Worm (Caenorhabditis elegans) whole organism, mixed stage, embryonic: Measurements from ENCODE around the gene nlp-31.

Experiments used
- bed-3 ChIP-seq: fragments of 200-800 bp; sonication (Bioruptor generic); optimal IDR thresholded peaks from 3 replicates; lab custom pipeline; 2018; ENCODE audit warnings: mild to moderate bottlenecking, missing genetic modification characterization, moderate library complexity, missing compliant biosample characterization
- blmp-1 ChIP-seq: fragments of 150-350 bp; optimal IDR thresholded peaks from 2 replicates; lab custom pipeline; 2014; ENCODE audit warnings: missing biosample characterization, missing genetic modification characterization
- ceh-43 ChIP-seq: fragments of 200-800 bp; sonication (Bioruptor generic); optimal IDR thresholded peaks from 2 replicates; lab custom pipeline; 2018; ENCODE audit warnings: mild to moderate bottlenecking, missing genetic modification characterization, moderate library complexity, missing compliant biosample characterization
- ceh-83 ChIP-seq: fragments of 200-800 bp; sonication (Bioruptor generic); optimal IDR thresholded peaks from 2 replicates; lab custom pipeline; 2018; ENCODE audit warnings: mild to moderate bottlenecking, missing genetic modification characterization, missing compliant biosample characterization
- ces-1 ChIP-seq: fragments of 150-350 bp; optimal IDR thresholded peaks from 2 replicates; lab custom pipeline; 2014; ENCODE audit warnings: missing biosample characterization, missing genetic modification reagents, missing genetic modification characterization
- cnd-1 ChIP-seq: fragments of 200-800 bp; sonication (Bioruptor generic); optimal IDR thresholded peaks from 2 replicates; lab custom pipeline; 2018; ENCODE audit warnings: mild to moderate bottlenecking, missing genetic modification characterization, missing compliant biosample characterization
- drap-1 ChIP-seq: fragments of 200-800 bp; sonication (Bioruptor generic); optimal IDR thresholded peaks from 3 replicates; lab custom pipeline; 2018; ENCODE audit warnings: mild to moderate bottlenecking, missing genetic modification characterization, missing compliant biosample characterization
- elt-1 ChIP-seq: sonication (generic microtip); optimal IDR thresholded peaks from 2 replicates; lab custom pipeline; 2017; ENCODE audit warnings: missing genetic modification characterization, mild to moderate bottlenecking, missing compliant biosample characterization, antibody characterized with exemption, moderate library complexity, borderline replicate concordance; ENCODE audit not compliant: insufficient read depth
- elt-3 ChIP-seq: fragments of 150-350 bp; optimal IDR thresholded peaks from 2 replicates; lab custom pipeline; 2014; ENCODE audit warnings: missing biosample characterization, missing genetic modification characterization
- ham-2 ChIP-seq: fragments of 200-800 bp; sonication (Bioruptor generic); optimal IDR thresholded peaks from 2 replicates; lab custom pipeline; 2018; ENCODE audit warnings: mild to moderate bottlenecking, missing genetic modification characterization, missing compliant biosample characterization
- hlh-1 ChIP-seq: fragments of 150-350 bp; optimal IDR thresholded peaks from 2 replicates; lab custom pipeline; 2014; ENCODE audit warnings: missing biosample characterization, missing genetic modification reagents, missing genetic modification characterization
- lin-13 ChIP-seq: fragments of 150-350 bp; optimal IDR thresholded peaks from 2 replicates; lab custom pipeline; 2014; ENCODE audit warnings: missing biosample characterization, missing genetic modification characterization
- lin-32 ChIP-seq: fragments of 200-800 bp; sonication (Bioruptor generic); optimal IDR thresholded peaks from 2 replicates; lab custom pipeline; 2018; ENCODE audit warnings: mild to moderate bottlenecking, missing genetic modification characterization, missing compliant biosample characterization
- lsy-2 ChIP-seq: fragments of 150-350 bp; optimal IDR thresholded peaks from 2 replicates; lab custom pipeline; 2014; ENCODE audit warnings: missing biosample characterization, missing genetic modification characterization
- mab-5 ChIP-seq: fragments of 150-350 bp; optimal IDR thresholded peaks from 2 replicates; lab custom pipeline; 2014; ENCODE audit warnings: missing biosample characterization, missing genetic modification characterization
- mep-1 ChIP-seq: fragments of 150-350 bp; optimal IDR thresholded peaks from 2 replicates; lab custom pipeline; 2017; ENCODE audit warnings: missing biosample characterization, missing genetic modification reagents, missing genetic modification characterization, inconsistent platforms
- mls-2 ChIP-seq: sonication (generic microtip); optimal IDR thresholded peaks from 2 replicates; lab custom pipeline; 2016; ENCODE audit warnings: mild to moderate bottlenecking, missing genetic modification characterization, moderate library complexity, missing compliant biosample characterization
- nhr-12 ChIP-seq: fragments of 150-350 bp; optimal IDR thresholded peaks from 2 replicates; lab custom pipeline; 2014; ENCODE audit warnings: missing biosample characterization, missing genetic modification characterization
- nhr-2 ChIP-seq: fragments of 150-350 bp; optimal IDR thresholded peaks from 2 replicates; lab custom pipeline; 2014; ENCODE audit warnings: missing biosample characterization, missing genetic modification characterization
- nhr-237 ChIP-seq: fragments of 150-350 bp; optimal IDR thresholded peaks from 2 replicates; lab custom pipeline; 2014; ENCODE audit warnings: missing biosample characterization, missing genetic modification characterization
- nhr-28 ChIP-seq: fragments of 150-350 bp; optimal IDR thresholded peaks from 2 replicates; lab custom pipeline; 2014; ENCODE audit warnings: missing biosample characterization, missing genetic modification characterization
- nhr-76 ChIP-seq: sonication (generic microtip); optimal IDR thresholded peaks from 2 replicates; lab custom pipeline; 2017; ENCODE audit warnings: missing biosample characterization, missing genetic modification characterization
- sem-2 ChIP-seq: fragments of 200-800 bp; sonication (Bioruptor generic); optimal IDR thresholded peaks from 2 replicates; lab custom pipeline; 2018; ENCODE audit warnings: mild to moderate bottlenecking, missing genetic modification characterization, missing compliant biosample characterization
- snpc-4 ChIP-seq: fragments of 150-350 bp; optimal IDR thresholded peaks from 2 replicates; lab custom pipeline; 2014; ENCODE audit warnings: missing biosample characterization, missing genetic modification characterization
- sptf-1 ChIP-seq: sonication (generic microtip); optimal IDR thresholded peaks from 2 replicates; lab custom pipeline; 2017; ENCODE audit warnings: mild to moderate bottlenecking, missing genetic modification characterization, moderate library complexity, missing compliant biosample characterization
- tbx-8 ChIP-seq: fragments of 200-800 bp; sonication (Bioruptor generic); optimal IDR thresholded peaks from 2 replicates; lab custom pipeline; 2018; ENCODE audit warnings: mild to moderate bottlenecking, missing genetic modification characterization, moderate library complexity, missing compliant biosample characterization
- unc-39 ChIP-seq: fragments of 150-350 bp; optimal IDR thresholded peaks from 2 replicates; lab custom pipeline; 2014; ENCODE audit warnings: missing biosample characterization, missing genetic modification characterization
- unc-62 ChIP-seq: fragments of 150-350 bp; optimal IDR thresholded peaks from 2 replicates; lab custom pipeline; 2014; ENCODE audit warnings: missing biosample characterization, missing genetic modification reagents, missing genetic modification characterization
- zip-8 ChIP-seq: fragments of 150-350 bp; optimal IDR thresholded peaks from 2 replicates; lab custom pipeline; 2014; ENCODE audit warnings: missing biosample characterization, missing genetic modification characterization
- ztf-11 ChIP-seq: fragments of 150-350 bp; optimal IDR thresholded peaks from 2 replicates; lab custom pipeline; 2014; ENCODE audit warnings: missing biosample characterization, missing genetic modification characterization

The nlp-31 gene

DNA sequence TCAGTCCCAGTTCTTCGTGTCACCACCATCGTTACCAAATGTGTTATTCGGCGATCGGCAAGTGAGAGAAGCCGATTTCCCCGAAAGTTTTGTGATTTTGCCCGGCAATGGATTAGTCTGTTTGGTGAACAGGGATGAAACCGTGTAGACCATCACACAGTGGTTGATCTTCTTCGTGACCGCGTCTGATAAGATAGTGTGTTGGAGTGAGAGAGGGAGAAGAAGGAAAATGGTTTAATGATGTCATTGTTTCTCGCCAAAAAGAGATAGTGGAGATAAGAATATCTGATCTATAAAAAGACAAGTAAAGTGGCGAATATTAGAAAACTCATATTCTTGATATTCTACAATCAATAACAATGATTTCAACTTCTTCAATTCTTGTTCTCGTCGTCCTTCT, at the start of gene nlp-31:
Gene nlp-31, plus strand, starts transcription at position 237 of the 400 bp plus-strand sequence.
- TF ChIP-seq nhr-76 (tag; lab: Kevin White, UChicago), result no peak
- no peak for TF ChIP-seq unc-39 (tag; lab: Kevin White, UChicago)
- TF ChIP-seq mls-2, result no peak
- peak; percentile 15 for TF ChIP-seq nhr-237
- no peak for TF ChIP-seq nhr-2 (tag; lab: Kevin White, UChicago)
- TF ChIP-seq ceh-43 (GFP tag; lab: Kevin White, UChicago), result no peak
- no peak for TF ChIP-seq lsy-2
- no peak for TF ChIP-seq ces-1 (GFP tag; lab: Kevin White, UChicago)
- TF ChIP-seq elt-3 (tag; lab: Kevin White, UChicago), result peak; percentile 93
- TF ChIP-seq ham-2 (GFP tag; lab: Kevin White, UChicago), result no peak
- TF ChIP-seq blmp-1, result no peak
- TF ChIP-seq elt-1, result peak; percentile 13
- TF ChIP-seq bed-3, result no peak
- TF ChIP-seq cnd-1 (tag; lab: Kevin White, UChicago), result no peak
- TF ChIP-seq unc-62 (GFP tag; lab: Kevin White, UChicago), result no peak
- no peak for TF ChIP-seq zip-8 (tag; lab: Kevin White, UChicago)

- TF ChIP-seq lin-13 (tag; lab: Kevin White, UChicago), result no peak
- TF ChIP-seq cnd-1 (tag; lab: Kevin White, UChicago), result no peak
- TF ChIP-seq mab-5 (tag; lab: Kevin White, UChicago), result no peak
- no peak for TF ChIP-seq drap-1 (GFP tag; lab: Kevin White, UChicago)
- no peak for TF ChIP-seq nhr-28 (tag; lab: Kevin White, UChicago)
- no peak for TF ChIP-seq sptf-1 (tag; lab: Kevin White, UChicago)
- no peak for TF ChIP-seq nhr-76 (tag; lab: Kevin White, UChicago)
- TF ChIP-seq hlh-1 (tag; lab: Kevin White, UChicago), result no peak
- no peak for TF ChIP-seq nhr-237
- no peak for TF ChIP-seq mep-1 (tag; lab: Kevin White, UChicago)
- TF ChIP-seq ham-2 (GFP tag; lab: Kevin White, UChicago), result no peak
- no peak for TF ChIP-seq ceh-83 (GFP tag; lab: Kevin White, UChicago)
- no peak for TF ChIP-seq unc-62 (GFP tag; lab: Kevin White, UChicago)
- no peak for TF ChIP-seq nhr-12
Measured at ce11 chrV:3931326-3931725, 48.5 kb upstream of the nlp-31 start, which contains the start of gene srx-63. srx-63 (plus strand) TSS chrV:3931626.

DNA sequence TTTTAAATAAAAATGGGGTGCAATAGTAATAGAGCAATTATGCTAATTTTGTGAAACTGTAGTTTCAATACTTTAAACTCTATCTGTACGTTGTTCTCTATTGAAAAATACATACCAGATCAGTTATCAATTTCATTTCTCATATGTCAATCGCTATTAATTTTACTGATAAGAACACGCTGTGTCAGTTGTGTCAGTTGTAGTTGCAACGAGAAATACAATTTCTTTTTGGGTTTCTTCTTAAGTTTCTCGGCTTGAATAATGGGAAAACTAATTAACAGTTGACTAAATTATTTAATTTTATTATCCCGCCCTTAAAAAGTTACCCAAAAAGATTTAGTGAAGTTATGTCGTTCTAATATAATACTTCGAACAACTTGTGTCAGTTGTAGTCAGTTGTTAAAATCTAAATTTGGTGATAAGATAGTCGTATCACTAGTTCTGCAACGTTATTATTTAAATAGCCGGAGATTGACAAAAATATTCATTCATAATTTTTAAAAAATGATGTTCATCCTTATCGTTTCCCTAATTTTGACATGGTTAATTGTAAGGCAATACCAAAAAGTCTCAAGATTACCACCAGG, 43.9 kb upstream of the nlp-31 start, which contains the start of gene cyp-35A5:
Gene cyp-35A5, plus strand, starts transcription at position 435 of the 587 bp plus-strand sequence.
- TF ChIP-seq mep-1 (tag; lab: Kevin White, UChicago), result no peak
- no peak for TF ChIP-seq drap-1 (GFP tag; lab: Kevin White, UChicago)
- no peak for TF ChIP-seq lsy-2
- no peak for TF ChIP-seq ceh-43 (GFP tag; lab: Kevin White, UChicago)
- no peak for TF ChIP-seq mls-2
- no peak for TF ChIP-seq elt-1
- TF ChIP-seq tbx-8 (GFP tag; lab: Kevin White, UChicago), result no peak
- TF ChIP-seq ztf-11 (tag; lab: Kevin White, UChicago), result no peak
- no peak for TF ChIP-seq hlh-1 (tag; lab: Kevin White, UChicago)
- no peak for TF ChIP-seq zip-8 (tag; lab: Kevin White, UChicago)
- no peak for TF ChIP-seq nhr-28 (tag; lab: Kevin White, UChicago)
- no peak for TF ChIP-seq bed-3
- no peak for TF ChIP-seq cnd-1 (tag; lab: Kevin White, UChicago)
- no peak for TF ChIP-seq blmp-1
- TF ChIP-seq lin-32 (GFP tag; lab: Kevin White, UChicago), result no peak
- TF ChIP-seq nhr-237, result no peak
- TF ChIP-seq, all 35 proteins: peak for 0

DNA sequence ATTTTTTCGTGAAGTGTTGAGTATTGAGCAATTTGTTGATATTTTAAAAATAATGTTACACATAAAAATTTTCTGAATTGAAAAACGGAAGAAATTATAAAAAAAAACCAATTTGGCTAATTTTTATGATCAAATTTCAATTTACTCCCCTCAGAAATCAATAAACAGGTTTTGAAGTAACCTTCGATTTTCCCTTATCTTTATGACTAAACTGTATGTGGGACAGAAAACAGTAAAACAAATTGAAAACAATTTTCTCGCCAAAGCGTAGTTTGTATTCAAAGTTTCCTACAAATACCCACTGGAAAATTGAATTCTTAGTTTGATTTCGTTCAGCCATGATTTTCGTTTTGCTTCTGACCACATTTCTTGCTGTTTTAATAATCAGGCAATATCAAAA, 41.1 kb upstream of the nlp-31 start, which contains the start of gene cyp-35B1:
Gene cyp-35B1, plus strand, starts transcription at position 244 of the 400 bp plus-strand sequence.
- TF ChIP-seq sem-2 (GFP tag; lab: Kevin White, UChicago) (no peak), mep-1 (tag; lab: Kevin White, UChicago) (no peak), ztf-11 (tag; lab: Kevin White, UChicago) (no peak), lin-13 (tag; lab: Kevin White, UChicago) (no peak), elt-1 (no peak), unc-62 (GFP tag; lab: Kevin White, UChicago) (no peak), cnd-1 (tag; lab: Kevin White, UChicago) (no peak), snpc-4 (tag; lab: Kevin White, UChicago) (no peak), unc-39 (tag; lab: Kevin White, UChicago) (no peak), ceh-83 (GFP tag; lab: Kevin White, UChicago) (no peak)
